Fruit fly (Drosophila melanogaster) whole organism, pupa: ENCODE results near the gene Sec3.

Source experiments
- CG10348 ChIP-seq: fragments of 200-800 bp; sonication (Bioruptor generic); IDR thresholded peaks from 2 replicates; pipeline ENCODE4 v1.3.6; 2022; ENCODE audit warnings: missing biosample characterization, missing genetic modification characterization
- CG12605 ChIP-seq: fragments of 200-800 bp; sonication (Bioruptor generic); IDR thresholded peaks from 2 replicates; pipeline ENCODE4 v1.3.6; 2022; ENCODE audit warnings: missing biosample characterization, missing genetic modification characterization
- CG13204 ChIP-seq: fragments of 200-800 bp; sonication (Bioruptor generic); optimal IDR thresholded peaks from 2 replicates; lab custom pipeline; 2018; ENCODE audit warnings: missing biosample characterization, mild to moderate bottlenecking, missing genetic modification characterization, moderate library complexity
- CG14655 ChIP-seq: fragments of 200-800 bp; sonication (Bioruptor generic); optimal IDR thresholded peaks from 3 replicates; lab custom pipeline; 2017; ENCODE audit warnings: mild to moderate bottlenecking, missing biosample characterization, missing genetic modification reagents, missing genetic modification characterization
- CG15710 ChIP-seq: fragments of 200-800 bp; sonication (Bioruptor generic); optimal IDR thresholded peaks from 2 replicates; lab custom pipeline; 2018; ENCODE audit warnings: missing biosample characterization, mild to moderate bottlenecking, missing genetic modification characterization, moderate library complexity
- CG17806 ChIP-seq: fragments of 200-800 bp; sonication (Bioruptor generic); optimal IDR thresholded peaks from 2 replicates; lab custom pipeline; 2018; ENCODE audit warnings: missing biosample characterization, mild to moderate bottlenecking, missing genetic modification characterization, moderate library complexity
- CG32121 ChIP-seq: fragments of 200-800 bp; sonication (Bioruptor generic); IDR thresholded peaks from 2 replicates; pipeline ENCODE4 v1.3.6; 2022; ENCODE audit warnings: missing biosample characterization, missing genetic modification characterization
- CG34367 ChIP-seq: fragments of 200-800 bp; sonication (Bioruptor generic); optimal IDR thresholded peaks from 2 replicates; lab custom pipeline; 2018; ENCODE audit warnings: missing biosample characterization, mild to moderate bottlenecking, missing genetic modification characterization
- CG4496 ChIP-seq: fragments of 200-800 bp; sonication (Bioruptor generic); IDR thresholded peaks from 3 replicates; pipeline ENCODE4 v1.3.6; 2022; ENCODE audit warnings: missing biosample characterization, missing genetic modification characterization
- CG8159 ChIP-seq: fragments of 200-800 bp; sonication (Bioruptor generic); optimal IDR thresholded peaks from 3 replicates; lab custom pipeline; 2018; ENCODE audit warnings: missing biosample characterization, mild to moderate bottlenecking, missing genetic modification characterization, moderate library complexity
- CG8301 ChIP-seq: fragments of 200-800 bp; sonication (Bioruptor generic); optimal IDR thresholded peaks from 2 replicates; lab custom pipeline; 2018; ENCODE audit warnings: missing biosample characterization, mild to moderate bottlenecking, missing genetic modification characterization
- CG9948 ChIP-seq: fragments of 200-800 bp; sonication (Bioruptor generic); optimal IDR thresholded peaks from 2 replicates; lab custom pipeline; 2018; ENCODE audit warnings: missing biosample characterization, mild to moderate bottlenecking, missing genetic modification characterization, moderate library complexity
- D1 ChIP-seq: fragments of 200-800 bp; sonication (Bioruptor generic); optimal IDR thresholded peaks from 2 replicates; lab custom pipeline; 2018; ENCODE audit warnings: missing biosample characterization, mild to moderate bottlenecking, missing genetic modification characterization, moderate library complexity
- EcR ChIP-seq: fragments of 200-800 bp; sonication (Bioruptor generic); optimal IDR thresholded peaks from 3 replicates; lab custom pipeline; 2019; ENCODE audit warnings: missing biosample characterization, missing genetic modification characterization, mild to moderate bottlenecking, moderate library complexity, missing genetic modification reagents
- Ets98B ChIP-seq: fragments of 200-800 bp; sonication (Bioruptor generic); IDR thresholded peaks from 2 replicates; pipeline ENCODE4 v1.3.6; 2022; ENCODE audit warnings: missing biosample characterization, missing genetic modification characterization
- Pif1A ChIP-seq: fragments of 200-800 bp; sonication (Bioruptor generic); optimal IDR thresholded peaks from 3 replicates; lab custom pipeline; 2016; ENCODE audit warnings: missing biosample characterization, missing genetic modification characterization
- Pif1B ChIP-seq: fragments of 200-800 bp; sonication (Bioruptor generic); optimal IDR thresholded peaks from 3 replicates; lab custom pipeline; 2016; ENCODE audit warnings: missing biosample characterization, missing genetic modification characterization
- Snoo ChIP-seq: fragments of 200-800 bp; sonication (Bioruptor generic); optimal IDR thresholded peaks from 3 replicates; lab custom pipeline; 2017; ENCODE audit warnings: missing biosample characterization, mild to moderate bottlenecking, missing genetic modification characterization, inconsistent platforms
- fd96Ca ChIP-seq: fragments of 200-800 bp; sonication (Bioruptor generic); IDR thresholded peaks from 3 replicates; pipeline ENCODE4 v1.3.6; 2022; ENCODE audit warnings: missing biosample characterization, missing genetic modification characterization
- gl ChIP-seq: fragments of 200-800 bp; sonication (Bioruptor generic); optimal IDR thresholded peaks from 2 replicates; lab custom pipeline; 2018; ENCODE audit warnings: missing biosample characterization, mild to moderate bottlenecking, missing genetic modification characterization
- rn ChIP-seq: fragments of 200-800 bp; sonication (Bioruptor generic); IDR thresholded peaks from 2 replicates; pipeline ENCODE4 v1.3.6; 2022; ENCODE audit warnings: missing biosample characterization, missing genetic modification characterization

Sec3 gene

dm6 chr3L:17415967-17416749 is 8.9 kb downstream of the Sec3 start:
- TF ChIP-seq fd96Ca (GFP tag; lab: Robert Waterston, UW) (no peak), CG34367 (tag; lab: Kevin White, UChicago) (peak; percentile 84), Snoo (peak; percentile 29), D1 (peak; percentile 76), CG15710 (tag; lab: Kevin White, UChicago) (peak; percentile 89), CG13204 (peak; percentile 43), EcR (GFP tag; lab: Kevin White, UChicago) (peak; percentile 46), CG9948 (peak; percentile 83), Pif1A (GFP tag; lab: Kevin White, UChicago) (peak; percentile 79), CG32121 (no peak), CG4496 (peak; percentile 10; the same call in 1 of the 3 replicates), CG17806 (tag; lab: Kevin White, UChicago) (peak; percentile 82), Ets98B (no peak), gl (tag; lab: Kevin White, UChicago) (peak; percentile 76), CG12605 (no peak), CG8301 (tag; lab: Kevin White, UChicago) (peak; percentile 50), CG14655 (GFP tag; lab: Kevin White, UChicago) (peak; percentile 57), CG10348 (GFP tag; lab: Robert Waterston, UW) (no peak), rn (GFP tag; lab: Robert Waterston, UW) (no peak), CG8159 (tag; lab: Kevin White, UChicago) (peak; percentile 93), Pif1B (GFP tag; lab: Kevin White, UChicago) (peak; percentile 78)

dm6 chr3L:17412146-17412545 is 12.9 kb downstream of the Sec3 start:
- no peak for TF ChIP-seq CG13204
- TF ChIP-seq fd96Ca (GFP tag; lab: Robert Waterston, UW): no peak
- TF ChIP-seq D1: no peak
- no peak for TF ChIP-seq CG14655 (GFP tag; lab: Kevin White, UChicago)

dm6 chr3L:17411273-17411672 is 13.7 kb downstream of the Sec3 start:
- no peak for TF ChIP-seq CG8301 (tag; lab: Kevin White, UChicago)
- no peak for TF ChIP-seq CG10348 (GFP tag; lab: Robert Waterston, UW)
- no peak for TF ChIP-seq Pif1A (GFP tag; lab: Kevin White, UChicago)
- TF ChIP-seq CG17806 (tag; lab: Kevin White, UChicago): no peak
- no peak for TF ChIP-seq fd96Ca (GFP tag; lab: Robert Waterston, UW)
- no peak for TF ChIP-seq CG32121
- TF ChIP-seq rn (GFP tag; lab: Robert Waterston, UW): no peak
- no peak for TF ChIP-seq CG14655 (GFP tag; lab: Kevin White, UChicago)
- TF ChIP-seq CG15710 (tag; lab: Kevin White, UChicago): no peak
- TF ChIP-seq CG4496: no peak
- no peak for TF ChIP-seq Pif1B (GFP tag; lab: Kevin White, UChicago)
- TF ChIP-seq Snoo: no peak
- TF ChIP-seq CG13204: no peak
- no peak for TF ChIP-seq CG34367 (tag; lab: Kevin White, UChicago)
- no peak for TF ChIP-seq CG8159 (tag; lab: Kevin White, UChicago)

- TF ChIP-seq Pif1A (GFP tag; lab: Kevin White, UChicago) (no peak), gl (tag; lab: Kevin White, UChicago) (no peak), D1 (no peak), CG10348 (GFP tag; lab: Robert Waterston, UW) (no peak), CG14655 (GFP tag; lab: Kevin White, UChicago) (no peak), CG9948 (no peak), Ets98B (no peak), CG13204 (no peak), CG8159 (tag; lab: Kevin White, UChicago) (no peak), CG15710 (tag; lab: Kevin White, UChicago) (no peak), fd96Ca (GFP tag; lab: Robert Waterston, UW) (no peak)
These were observed 17.4 kb downstream of the Sec3 start for dm6 chr3L:17407480-17408093.

- TF ChIP-seq D1: peak; percentile 77
- no peak for TF ChIP-seq Ets98B
- no peak for TF ChIP-seq CG9948
These were observed 17.9 kb downstream of the Sec3 start for dm6 chr3L:17407073-17407472.

- TF ChIP-seq Pif1A (GFP tag; lab: Kevin White, UChicago) (peak; percentile 11), D1 (no peak), CG14655 (GFP tag; lab: Kevin White, UChicago) (peak; percentile 76), CG4496 (peak; percentile 83), CG9948 (no peak), gl (tag; lab: Kevin White, UChicago) (no peak), CG10348 (GFP tag; lab: Robert Waterston, UW) (no peak), CG13204 (no peak), CG8159 (tag; lab: Kevin White, UChicago) (no peak), CG17806 (tag; lab: Kevin White, UChicago) (no peak), Snoo (no peak), rn (GFP tag; lab: Robert Waterston, UW) (no peak), CG34367 (tag; lab: Kevin White, UChicago) (no peak), Pif1B (GFP tag; lab: Kevin White, UChicago) (peak; percentile 3), EcR (GFP tag; lab: Kevin White, UChicago) (no peak), CG32121 (no peak), CG8301 (tag; lab: Kevin White, UChicago) (peak; percentile 68), CG15710 (tag; lab: Kevin White, UChicago) (no peak), Ets98B (no peak), CG12605 (no peak), fd96Ca (GFP tag; lab: Robert Waterston, UW) (no peak)
- TF ChIP-seq, all 21 proteins: peak for 5
These were observed 20.4 kb downstream of the Sec3 start for dm6 chr3L:17404646-17405045.
